Fruit fly (Drosophila melanogaster) whole organism, embryonic: ENCODE results near the gene Wsck.

ENCODE experiments used
- CG10147 ChIP-seq: fragments of 200-800 bp; sonication (Bioruptor generic); optimal IDR thresholded peaks from 2 replicates; lab custom pipeline; 2019; ENCODE audit warnings: missing biosample characterization, mild to moderate bottlenecking, missing genetic modification characterization, moderate library complexity
- CG12219 ChIP-seq: fragments of 200-800 bp; sonication (Bioruptor generic); optimal IDR thresholded peaks from 3 replicates; lab custom pipeline; 2018; ENCODE audit warnings: missing biosample characterization, mild to moderate bottlenecking, missing genetic modification characterization
- CG13424 ChIP-seq: fragments of 200-800 bp; sonication (Bioruptor generic); optimal IDR thresholded peaks from 2 replicates; lab custom pipeline; 2019; ENCODE audit warnings: missing biosample characterization, mild to moderate bottlenecking, missing genetic modification characterization, moderate library complexity
- CG13894 ChIP-seq: fragments of 200-800 bp; sonication (Bioruptor generic); optimal IDR thresholded peaks from 3 replicates; lab custom pipeline; 2018; ENCODE audit warnings: missing biosample characterization, mild to moderate bottlenecking, missing genetic modification characterization, moderate library complexity
- CG14667 ChIP-seq: fragments of 200-800 bp; sonication (Bioruptor generic); IDR thresholded peaks from 2 replicates; pipeline ENCODE4 v1.3.6; 2022; ENCODE audit warnings: missing biosample characterization, missing genetic modification characterization
- CG17328 ChIP-seq: fragments of 200-800 bp; sonication (Bioruptor generic); IDR thresholded peaks from 2 replicates; pipeline ENCODE4 v1.3.6; 2022; ENCODE audit warnings: missing biosample characterization, missing genetic modification characterization
- CG18476 ChIP-seq: fragments of 200-800 bp; sonication (Bioruptor generic); optimal IDR thresholded peaks from 2 replicates; lab custom pipeline; 2016; ENCODE audit warnings: missing biosample characterization, mild to moderate bottlenecking, missing genetic modification characterization
- CG3407 ChIP-seq: fragments of 200-800 bp; sonication (Bioruptor generic); optimal IDR thresholded peaks from 2 replicates; lab custom pipeline; 2018; ENCODE audit warnings: missing biosample characterization, mild to moderate bottlenecking, missing genetic modification characterization
- CG4854 ChIP-seq: fragments of 200-800 bp; sonication (Bioruptor generic); optimal IDR thresholded peaks from 2 replicates; lab custom pipeline; 2016; ENCODE audit warnings: missing biosample characterization, missing genetic modification characterization, inconsistent platforms
- CG8290 ChIP-seq, 3 experiments: fragments of 200-800 bp; sonication (Bioruptor generic); optimal IDR thresholded peaks; 2 replicates each; lab custom pipeline; 2016 to 2019; ENCODE audit warnings: missing biosample characterization in 3 of 3, missing genetic modification characterization in 3 of 3, mild to moderate bottlenecking in 2 of 3, moderate library complexity in 1 of 3
- CG9609 ChIP-seq: fragments of 200-800 bp; sonication (Bioruptor generic); optimal IDR thresholded peaks from 3 replicates; lab custom pipeline; 2016; ENCODE audit warnings: missing biosample characterization, missing genetic modification characterization
- CHES-1-like ChIP-seq: fragments of 200-800 bp; sonication (Bioruptor generic); optimal IDR thresholded peaks from 2 replicates; lab custom pipeline; 2016; ENCODE audit warnings: missing biosample characterization, missing genetic modification characterization
- Dbx ChIP-seq: fragments of 200-800 bp; sonication (Bioruptor generic); IDR thresholded peaks from 3 replicates; pipeline ENCODE4 v1.3.6; 2022; ENCODE audit warnings: missing biosample characterization, missing genetic modification characterization
- Jarid2 ChIP-seq: fragments of 200-800 bp; sonication (Bioruptor generic); optimal IDR thresholded peaks from 3 replicates; lab custom pipeline; 2017; ENCODE audit warnings: mild to moderate bottlenecking, missing biosample characterization, missing genetic modification reagents, missing genetic modification characterization
- Med ChIP-seq: fragments of 200-800 bp; sonication (Bioruptor generic); peaks from one replicate; lab custom pipeline; 2016; ENCODE audit warnings: missing biosample characterization, missing genetic modification characterization, mild to moderate bottlenecking, inconsistent platforms, moderate library complexity
- Meics ChIP-seq: fragments of 200-800 bp; sonication (Bioruptor generic); optimal IDR thresholded peaks from 2 replicates; lab custom pipeline; 2017; ENCODE audit warnings: missing biosample characterization, mild to moderate bottlenecking, missing genetic modification characterization
- Taf1 ChIP-seq: fragments of 200-800 bp; sonication (Bioruptor generic); IDR thresholded peaks from 2 replicates; pipeline ENCODE4 v1.3.6; 2022; ENCODE audit warnings: missing biosample characterization, missing genetic modification characterization
- Usf ChIP-seq: fragments of 200-800 bp; sonication (Bioruptor generic); optimal IDR thresholded peaks from 2 replicates; lab custom pipeline; 2017; ENCODE audit warnings: missing genotype, missing biosample characterization, missing genetic modification characterization
- abd-A ChIP-seq: fragments of 200-800 bp; sonication (Bioruptor generic); optimal IDR thresholded peaks from 3 replicates; lab custom pipeline; 2019; ENCODE audit warnings: missing biosample characterization, mild to moderate bottlenecking, missing genetic modification characterization, moderate library complexity
- al ChIP-seq: fragments of 200-800 bp; sonication (Bioruptor generic); IDR thresholded peaks from 2 replicates; pipeline ENCODE4 v1.3.6; 2022; ENCODE audit warnings: missing biosample characterization, missing genetic modification characterization
- ato ChIP-seq: fragments of 200-800 bp; sonication (Bioruptor generic); IDR thresholded peaks from 2 replicates; pipeline ENCODE4 v1.3.6; 2022; ENCODE audit warnings: missing biosample characterization, missing genetic modification characterization; ENCODE audit not compliant: partially characterized antibody
- chinmo ChIP-seq: fragments of 200-800 bp; sonication (Bioruptor generic); IDR thresholded peaks from 4 replicates; pipeline ENCODE4 v1.3.6; 2022; ENCODE audit warnings: missing biosample characterization, missing genetic modification characterization; ENCODE audit not compliant: partially characterized antibody
- crc ChIP-seq: fragments of 200-800 bp; sonication (Bioruptor generic); optimal IDR thresholded peaks from 2 replicates; lab custom pipeline; 2016; ENCODE audit warnings: missing biosample characterization, missing genetic modification characterization
- ems ChIP-seq: fragments of 200-800 bp; sonication (Bioruptor generic); optimal IDR thresholded peaks from 3 replicates; lab custom pipeline; 2016; ENCODE audit warnings: missing biosample characterization, missing genetic modification characterization
- esg ChIP-seq: fragments of 200-800 bp; sonication (Bioruptor generic); conservative IDR thresholded peaks from 2 replicates; pipeline ENCODE4 v1.3.6; 2022; ENCODE audit warnings: missing biosample characterization, missing genetic modification characterization
- fd64A ChIP-seq: fragments of 200-800 bp; sonication (Bioruptor generic); optimal IDR thresholded peaks from 3 replicates; lab custom pipeline; 2018; ENCODE audit warnings: missing biosample characterization, mild to moderate bottlenecking, missing genetic modification characterization
- gem ChIP-seq: fragments of 200-800 bp; sonication (Bioruptor generic); optimal IDR thresholded peaks from 2 replicates; lab custom pipeline; 2019; ENCODE audit warnings: missing biosample characterization, mild to moderate bottlenecking, missing genetic modification characterization, moderate library complexity
- grau ChIP-seq: fragments of 200-800 bp; optimal IDR thresholded peaks from 3 replicates; lab custom pipeline; 2019; ENCODE audit warnings: missing biosample characterization, mild to moderate bottlenecking, missing genetic modification characterization, moderate library complexity
- her ChIP-seq: fragments of 200-800 bp; sonication (Bioruptor generic); optimal IDR thresholded peaks from 2 replicates; lab custom pipeline; 2016; ENCODE audit warnings: missing biosample characterization, missing genetic modification characterization
- kay ChIP-seq: fragments of 200-800 bp; sonication (Bioruptor generic); optimal IDR thresholded peaks from 2 replicates; lab custom pipeline; 2016; ENCODE audit warnings: missing biosample characterization, missing genetic modification characterization
- mirr ChIP-seq: fragments of 200-800 bp; sonication (Bioruptor generic); optimal IDR thresholded peaks from 3 replicates; lab custom pipeline; 2018; ENCODE audit warnings: missing biosample characterization, mild to moderate bottlenecking, missing genetic modification characterization
- nerfin-1 ChIP-seq: fragments of 200-800 bp; sonication (Bioruptor generic); optimal IDR thresholded peaks from 3 replicates; lab custom pipeline; 2019; ENCODE audit warnings: missing biosample characterization, mild to moderate bottlenecking, missing genetic modification characterization, moderate library complexity
- pros ChIP-seq: fragments of 200-800 bp; sonication (Bioruptor generic); optimal IDR thresholded peaks from 3 replicates; lab custom pipeline; 2019; ENCODE audit warnings: missing biosample characterization, mild to moderate bottlenecking, missing genetic modification characterization, moderate library complexity
- psq ChIP-seq: fragments of 200-800 bp; sonication (Bioruptor generic); optimal IDR thresholded peaks from 2 replicates; lab custom pipeline; 2017; ENCODE audit warnings: missing biosample characterization, missing genetic modification characterization
- rib ChIP-seq: fragments of 200-800 bp; sonication (Bioruptor generic); IDR thresholded peaks from 2 replicates; pipeline ENCODE4 v1.3.6; 2022; ENCODE audit warnings: missing biosample characterization, missing genetic modification characterization
- run ChIP-seq: fragments of 200-800 bp; sonication (Bioruptor generic); optimal IDR thresholded peaks from 3 replicates; lab custom pipeline; 2018; ENCODE audit warnings: missing biosample characterization, mild to moderate bottlenecking, missing genetic modification characterization
- seq ChIP-seq: fragments of 200-800 bp; sonication (Bioruptor generic); IDR thresholded peaks from 2 replicates; pipeline ENCODE4 v1.3.6; 2022; ENCODE audit warnings: missing biosample characterization, missing genetic modification characterization
- vvl ChIP-seq: fragments of 200-800 bp; sonication (Bioruptor generic); IDR thresholded peaks from 2 replicates; pipeline ENCODE4 v1.3.6; 2022; ENCODE audit warnings: missing biosample characterization, missing genetic modification characterization

Gene Wsck

dm6 chr3R:24581891-24582668, 47.8 kb downstream of the Wsck start (continued):
- TF ChIP-seq Jarid2 (GFP tag; lab: Kevin White, UChicago) (no peak), psq (GFP tag; lab: Kevin White, UChicago) (no peak), crc (no peak)
- TF ChIP-seq, all 482 proteins: peak for 23

dm6 chr3R:24580963-24581277, 49.0 kb downstream of the Wsck start:
- no peak for TF ChIP-seq Dbx (GFP tag; lab: Robert Waterston, UW)
- TF ChIP-seq Usf: no peak
- TF ChIP-seq CG3407 (GFP tag; lab: Kevin White, UChicago): no peak
- TF ChIP-seq Meics (GFP tag; lab: Kevin White, UChicago): no peak
- TF ChIP-seq CG8290 (GFP tag; optimal IDR thresholded peaks at IDR 0.05; lab: Kevin White, UChicago): no peak
- no peak for TF ChIP-seq CG8290 (tag; optimal IDR thresholded peaks at IDR 0.05; lab: Kevin White, UChicago)
- peak; percentile 74 for TF ChIP-seq nerfin-1 (tag; lab: Kevin White, UChicago)
- peak; percentile 38 for TF ChIP-seq mirr
- no peak for TF ChIP-seq CHES-1-like
- TF ChIP-seq rib: no peak
- TF ChIP-seq CG10147 (GFP tag; lab: Kevin White, UChicago): no peak
- no peak for TF ChIP-seq ems
- peak; percentile 40 for TF ChIP-seq Med (GFP tag; lab: Kevin White, UChicago)
- no peak for TF ChIP-seq CG4854 (GFP tag; lab: Kevin White, UChicago)
- no peak for TF ChIP-seq CG17328 (GFP tag; lab: Robert Waterston, UW)
- TF ChIP-seq Taf1 (GFP tag; lab: Robert Waterston, UW): no peak
- TF ChIP-seq vvl (GFP tag; lab: Robert Waterston, UW): 0 out of 2 replicates have a peak, but pooled peaks have one; percentile 26
- peak; percentile 99 for TF ChIP-seq pros (GFP tag; lab: Kevin White, UChicago)
- no peak for TF ChIP-seq CG12219 (GFP tag; lab: Kevin White, UChicago)
- TF ChIP-seq her: no peak
- no peak for TF ChIP-seq ato (GFP tag; lab: Robert Waterston, UW)
- no peak for TF ChIP-seq al (GFP tag; lab: Robert Waterston, UW)
- peak; percentile 58; the same call in 1 of the 2 replicates for TF ChIP-seq seq (GFP tag; lab: Robert Waterston, UW)
- TF ChIP-seq kay (GFP tag; lab: Kevin White, UChicago): no peak
- TF ChIP-seq CG18476 (GFP tag; lab: Kevin White, UChicago): no peak
- TF ChIP-seq grau: no peak
- no peak for TF ChIP-seq fd64A
- no peak for TF ChIP-seq gem
- peak; percentile 6 for TF ChIP-seq CG13894
- no peak for TF ChIP-seq CG14667 (GFP tag; lab: Robert Waterston, UW)
- TF ChIP-seq run (tag; lab: Kevin White, UChicago): no peak
- TF ChIP-seq esg: no peak
- TF ChIP-seq CG9609 (GFP tag; lab: Kevin White, UChicago): no peak
- peak; percentile 21 for TF ChIP-seq abd-A (tag; lab: Kevin White, UChicago)
- 0 out of 4 replicates have a peak, but pooled peaks have one; percentile 57 for TF ChIP-seq chinmo (GFP tag; lab: Robert Waterston, UW)
- no peak for TF ChIP-seq CG13424 (tag; lab: Kevin White, UChicago)
